Fruit fly (Drosophila melanogaster): ENCODE measurements around the gene CG46025.

DNA sequence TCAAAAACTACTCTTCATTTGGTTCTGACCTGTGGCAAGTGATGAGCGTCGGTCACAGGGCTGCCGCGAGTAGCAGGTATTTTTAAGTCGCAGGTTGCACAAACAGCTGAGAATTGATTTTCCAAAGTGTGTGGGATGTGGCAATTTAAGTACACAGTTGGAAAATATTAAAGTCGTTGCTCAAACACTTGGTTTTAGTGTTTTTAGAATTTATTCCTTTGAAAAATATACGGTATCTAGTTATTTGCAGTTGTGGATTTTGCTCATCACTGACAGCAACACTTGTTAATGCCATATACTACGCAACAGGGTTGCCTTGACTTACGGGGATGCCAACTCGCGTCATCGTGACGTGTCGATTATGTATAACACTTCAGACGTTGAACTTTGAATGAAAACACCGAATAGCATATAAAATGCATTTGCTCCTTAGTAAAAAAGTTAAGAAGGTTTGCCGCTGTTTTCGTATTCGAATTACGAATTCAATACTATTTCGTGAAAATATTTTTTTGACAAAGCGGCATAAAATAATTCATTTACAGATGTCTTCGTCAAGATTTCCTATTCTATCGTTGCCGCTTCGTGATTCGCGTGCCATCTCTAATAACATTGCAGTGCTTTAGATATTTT, 45.9 kb downstream of the CG46025 start, which contains the start of the genes Herp and r2d2:
- TF ChIP-seq psq (optimal IDR thresholded peaks at IDR 0.05), result no peak
- TF ChIP-seq Myc (optimal IDR thresholded peaks at IDR 0.05), result no peak
- no peak for TF ChIP-seq h (optimal IDR thresholded peaks at IDR 0.05)
- no peak for TF ChIP-seq ttk (optimal IDR thresholded peaks at IDR 0.05)
- no peak for TF ChIP-seq Sin3A (optimal IDR thresholded peaks at IDR 0.05)

All from Kc167 (cell line).